Worm (Caenorhabditis elegans) whole organism, late embryonic: ENCODE measurements around the gene unc-68.

ENCODE experiments used
- C08G9.2 ChIP-seq: sonication (generic microtip); optimal IDR thresholded peaks from 2 replicates; lab custom pipeline; 2016; ENCODE audit warnings: mild to moderate bottlenecking, missing genetic modification characterization, moderate library complexity, missing compliant biosample characterization
- C38D4.7 ChIP-seq: fragments of 200-800 bp; sonication (Bioruptor generic); optimal IDR thresholded peaks from 2 replicates; lab custom pipeline; 2018; ENCODE audit warnings: mild to moderate bottlenecking, missing genetic modification characterization, moderate library complexity, missing compliant biosample characterization
- F13H6.1 ChIP-seq: sonication (generic microtip); optimal IDR thresholded peaks from 2 replicates; lab custom pipeline; 2016; ENCODE audit warnings: missing genetic modification characterization, missing compliant biosample characterization
- K02D7.2 ChIP-seq: sonication (generic microtip); optimal IDR thresholded peaks from 2 replicates; lab custom pipeline; 2017; ENCODE audit warnings: mild to moderate bottlenecking, missing genetic modification characterization, missing compliant biosample characterization
- ahr-1 ChIP-seq: sonication (generic microtip); optimal IDR thresholded peaks from 2 replicates; lab custom pipeline; 2016; ENCODE audit warnings: missing genetic modification characterization, missing compliant biosample characterization
- ceh-19 ChIP-seq: fragments of 200-800 bp; sonication (Bioruptor generic); optimal IDR thresholded peaks from 2 replicates; lab custom pipeline; 2018; ENCODE audit warnings: mild to moderate bottlenecking, missing genetic modification characterization, missing compliant biosample characterization
- ceh-2 ChIP-seq: sonication (generic microtip); optimal IDR thresholded peaks from 2 replicates; lab custom pipeline; 2016; ENCODE audit warnings: missing genotype, missing genetic modification characterization, missing compliant biosample characterization
- ceh-24 ChIP-seq: sonication (generic microtip); optimal IDR thresholded peaks from 2 replicates; lab custom pipeline; 2016; ENCODE audit warnings: mild to moderate bottlenecking, missing genetic modification characterization, missing compliant biosample characterization
- ceh-31 ChIP-seq: sonication (generic microtip); optimal IDR thresholded peaks from 2 replicates; lab custom pipeline; 2016; ENCODE audit warnings: missing genetic modification characterization, missing compliant biosample characterization
- ceh-34 ChIP-seq: sonication (generic microtip); optimal IDR thresholded peaks from 2 replicates; lab custom pipeline; 2016; ENCODE audit warnings: mild to moderate bottlenecking, missing genetic modification characterization, missing compliant biosample characterization
- ceh-45 ChIP-seq: fragments of 200-800 bp; sonication (Bioruptor generic); IDR thresholded peaks from 2 replicates; pipeline ENCODE4 v1.3.6; 2022; ENCODE audit warnings: missing genetic modification reagents, missing genetic modification characterization, missing compliant biosample characterization
- ceh-48 ChIP-seq: sonication (generic microtip); optimal IDR thresholded peaks from 2 replicates; lab custom pipeline; 2016; ENCODE audit warnings: missing genetic modification characterization, inconsistent platforms, missing compliant biosample characterization
- ceh-6 ChIP-seq: fragments of 200-800 bp; sonication (Bioruptor generic); optimal IDR thresholded peaks from 2 replicates; lab custom pipeline; 2018; ENCODE audit warnings: mild to moderate bottlenecking, missing genetic modification characterization, missing compliant biosample characterization
- dmd-4 ChIP-seq: sonication (generic microtip); optimal IDR thresholded peaks from 2 replicates; lab custom pipeline; 2016; ENCODE audit warnings: borderline replicate concordance, missing genetic modification characterization, missing compliant biosample characterization
- dve-1 ChIP-seq: sonication (generic microtip); optimal IDR thresholded peaks from 2 replicates; lab custom pipeline; 2017; ENCODE audit warnings: antibody characterized with exemption, mild to moderate bottlenecking, missing genetic modification characterization, missing compliant biosample characterization
- elt-4 ChIP-seq: sonication (generic microtip); optimal IDR thresholded peaks from 2 replicates; lab custom pipeline; 2016; ENCODE audit warnings: missing genetic modification characterization, missing compliant biosample characterization
- ets-4 ChIP-seq: sonication (generic microtip); optimal IDR thresholded peaks from 2 replicates; lab custom pipeline; 2016; ENCODE audit warnings: missing genetic modification characterization, missing compliant biosample characterization
- fkh-10 ChIP-seq: fragments of 150-350 bp; optimal IDR thresholded peaks from 2 replicates; lab custom pipeline; 2014; ENCODE audit warnings: missing biosample characterization, missing genetic modification reagents, missing genetic modification characterization
- fkh-6 ChIP-seq: sonication (generic microtip); optimal IDR thresholded peaks from 2 replicates; lab custom pipeline; 2016; ENCODE audit warnings: missing genetic modification characterization, missing compliant biosample characterization
- gmeb-2 ChIP-seq: sonication (generic microtip); optimal IDR thresholded peaks from 2 replicates; lab custom pipeline; 2016; ENCODE audit warnings: missing genetic modification characterization, inconsistent platforms, missing compliant biosample characterization
- hlh-30 ChIP-seq: sonication (generic microtip); optimal IDR thresholded peaks from 2 replicates; lab custom pipeline; 2017; ENCODE audit warnings: antibody characterized with exemption, missing genetic modification characterization, missing compliant biosample characterization; ENCODE audit not compliant: insufficient read depth
- hlh-6 ChIP-seq: sonication (generic microtip); optimal IDR thresholded peaks from 2 replicates; lab custom pipeline; 2016; ENCODE audit warnings: missing genotype, missing genetic modification characterization, missing compliant biosample characterization
- hlh-8 ChIP-seq: sonication (generic microtip); optimal IDR thresholded peaks from 2 replicates; lab custom pipeline; 2016; ENCODE audit warnings: missing genotype, missing genetic modification characterization, missing compliant biosample characterization
- lin-11 ChIP-seq: fragments of 200-800 bp; sonication (Bioruptor generic); optimal IDR thresholded peaks from 2 replicates; lab custom pipeline; 2018; ENCODE audit warnings: mild to moderate bottlenecking, missing genetic modification characterization, missing compliant biosample characterization
- madf-2 ChIP-seq: sonication (generic microtip); optimal IDR thresholded peaks from 2 replicates; lab custom pipeline; 2017; ENCODE audit warnings: missing genetic modification characterization, missing compliant biosample characterization
- mec-3 ChIP-seq: sonication (generic microtip); optimal IDR thresholded peaks from 2 replicates; lab custom pipeline; 2016; ENCODE audit warnings: borderline replicate concordance, missing genetic modification characterization, missing compliant biosample characterization
- nfya-1 ChIP-seq: sonication (generic microtip); optimal IDR thresholded peaks from 2 replicates; lab custom pipeline; 2017; ENCODE audit warnings: missing genetic modification characterization, mild to moderate bottlenecking, missing compliant biosample characterization, antibody characterized with exemption, moderate library complexity
- nhr-232 ChIP-seq: sonication (generic microtip); optimal IDR thresholded peaks from 2 replicates; lab custom pipeline; 2016; ENCODE audit warnings: missing genetic modification characterization, missing compliant biosample characterization
- npax-4 ChIP-seq: sonication (generic microtip); optimal IDR thresholded peaks from 2 replicates; lab custom pipeline; 2016; ENCODE audit warnings: missing genetic modification characterization, missing compliant biosample characterization
- odd-2 ChIP-seq: sonication (generic microtip); optimal IDR thresholded peaks from 2 replicates; lab custom pipeline; 2017; ENCODE audit warnings: antibody characterized with exemption, mild to moderate bottlenecking, missing genetic modification characterization, missing compliant biosample characterization
- pag-3 ChIP-seq: sonication (generic microtip); optimal IDR thresholded peaks from 2 replicates; lab custom pipeline; 2016; ENCODE audit warnings: missing compliant biosample characterization, missing genetic modification characterization, borderline replicate concordance
- pat-9 ChIP-seq: fragments of 200-800 bp; sonication (Bioruptor generic); optimal IDR thresholded peaks from 2 replicates; lab custom pipeline; 2018; ENCODE audit warnings: mild to moderate bottlenecking, missing genetic modification characterization, moderate library complexity, missing compliant biosample characterization
- pros-1 ChIP-seq: fragments of 150-350 bp; optimal IDR thresholded peaks from 2 replicates; lab custom pipeline; 2014; ENCODE audit warnings: missing biosample characterization, missing genetic modification reagents, missing genetic modification characterization
- rnt-1 ChIP-seq: sonication (generic microtip); optimal IDR thresholded peaks from 2 replicates; lab custom pipeline; 2016; ENCODE audit warnings: missing genetic modification characterization, missing compliant biosample characterization
- sdc-2 ChIP-seq: sonication (generic microtip); optimal IDR thresholded peaks from 2 replicates; lab custom pipeline; 2016; ENCODE audit warnings: missing genotype, missing genetic modification characterization, missing compliant biosample characterization
- syd-9 ChIP-seq: sonication (generic microtip); optimal IDR thresholded peaks from 2 replicates; lab custom pipeline; 2016; ENCODE audit warnings: mild to moderate bottlenecking, missing genetic modification characterization, moderate library complexity, missing compliant biosample characterization
- tbx-2 ChIP-seq: sonication (generic microtip); optimal IDR thresholded peaks from 2 replicates; lab custom pipeline; 2016; ENCODE audit warnings: missing genetic modification characterization, missing compliant biosample characterization
- ttx-3 ChIP-seq: sonication (generic microtip); optimal IDR thresholded peaks from 2 replicates; lab custom pipeline; 2016; ENCODE audit warnings: missing genetic modification reagents, missing genetic modification characterization, missing compliant biosample characterization
- unc-42 ChIP-seq: sonication (generic microtip); optimal IDR thresholded peaks from 2 replicates; lab custom pipeline; 2016; ENCODE audit warnings: missing genotype, missing genetic modification characterization, missing compliant biosample characterization
- unc-55 ChIP-seq: sonication (generic microtip); optimal IDR thresholded peaks from 2 replicates; lab custom pipeline; 2017; ENCODE audit warnings: missing biosample characterization, missing genetic modification reagents, missing genetic modification characterization
- zip-5 ChIP-seq: sonication (generic microtip); optimal IDR thresholded peaks from 2 replicates; lab custom pipeline; 2016; ENCODE audit warnings: missing genetic modification characterization, missing compliant biosample characterization
- ztf-16 ChIP-seq: sonication (generic microtip); optimal IDR thresholded peaks from 2 replicates; lab custom pipeline; 2017; ENCODE audit warnings: missing genetic modification characterization, missing compliant biosample characterization

The unc-68 gene

ce11 chrV:6896700-6897099 lies 32.1 kb downstream of the unc-68 start, which contains the start of gene K11C4.1:
TSS of gene K11C4.1 (plus strand) at chrV:6897000.
- TF ChIP-seq elt-4 (tag; lab: Kevin White, UChicago) (no peak), odd-2 (tag; lab: Kevin White, UChicago) (no peak), ttx-3 (tag; lab: Kevin White, UChicago) (no peak), nhr-232 (tag; lab: Kevin White, UChicago) (no peak), unc-55 (GFP tag; lab: Kevin White, UChicago) (no peak), dmd-4 (tag; lab: Kevin White, UChicago) (no peak), zip-5 (tag; lab: Kevin White, UChicago) (no peak), pros-1 (tag; lab: Kevin White, UChicago) (no peak), fkh-6 (tag; lab: Kevin White, UChicago) (no peak)
- TF ChIP-seq, all 69 proteins: peak for 0

- no peak for TF ChIP-seq ceh-24 (tag; lab: Kevin White, UChicago)
- no peak for TF ChIP-seq npax-4 (tag; lab: Kevin White, UChicago)
- TF ChIP-seq ceh-6 (GFP tag; lab: Kevin White, UChicago), result no peak
- TF ChIP-seq madf-2 (tag; lab: Kevin White, UChicago), result no peak
- TF ChIP-seq pros-1 (tag; lab: Kevin White, UChicago), result no peak
- TF ChIP-seq rnt-1 (tag; lab: Kevin White, UChicago), result no peak
- TF ChIP-seq fkh-10 (GFP tag; lab: Kevin White, UChicago), result no peak
- TF ChIP-seq ttx-3 (tag; lab: Kevin White, UChicago), result no peak
- no peak for TF ChIP-seq F13H6.1 (tag; lab: Kevin White, UChicago)
- no peak for TF ChIP-seq pat-9
- no peak for TF ChIP-seq ahr-1 (tag; lab: Kevin White, UChicago)
- TF ChIP-seq ztf-16, result no peak
- TF ChIP-seq ceh-34 (tag; lab: Kevin White, UChicago), result no peak
- no peak for TF ChIP-seq nhr-232 (tag; lab: Kevin White, UChicago)
Measured at ce11 chrV:6894778-6895177, 34.1 kb downstream of the unc-68 start, which contains the start of gene K11C4.2. TSS of gene K11C4.2 (plus strand) at chrV:6895078.

ce11 chrV:6893681-6894080 lies 35.2 kb downstream of the unc-68 start:
- peak; percentile 52 for TF ChIP-seq ceh-19 (GFP tag; lab: Kevin White, UChicago)
- TF ChIP-seq hlh-8, result no peak
- peak; percentile 19 for TF ChIP-seq unc-42 (tag; lab: Kevin White, UChicago)
- no peak for TF ChIP-seq ets-4 (tag; lab: Kevin White, UChicago)
- TF ChIP-seq ceh-48 (tag; lab: Kevin White, UChicago), result peak; percentile 59
- peak; percentile 10 for TF ChIP-seq tbx-2 (tag; lab: Kevin White, UChicago)
- TF ChIP-seq syd-9 (tag; lab: Kevin White, UChicago), result peak; percentile 25
- TF ChIP-seq ceh-31 (tag; lab: Kevin White, UChicago), result peak; percentile 5
- TF ChIP-seq npax-4 (tag; lab: Kevin White, UChicago), result no peak
- TF ChIP-seq K02D7.2, result no peak
- no peak for TF ChIP-seq rnt-1 (tag; lab: Kevin White, UChicago)
- peak; percentile 88 for TF ChIP-seq ceh-34 (tag; lab: Kevin White, UChicago)
- no peak for TF ChIP-seq elt-4 (tag; lab: Kevin White, UChicago)
- no peak for TF ChIP-seq hlh-30 (tag; lab: Kevin White, UChicago)

- TF ChIP-seq sdc-2 (peak; percentile 49), ceh-45 (GFP tag; lab: Robert Waterston, UW) (peak; percentile 58; the same call in 1 of the 2 replicates), hlh-8 (peak; percentile 58), gmeb-2 (tag; lab: Kevin White, UChicago) (peak; percentile 73), ceh-6 (GFP tag; lab: Kevin White, UChicago) (peak; percentile 78), mec-3 (tag; lab: Kevin White, UChicago) (no peak), hlh-6 (peak; percentile 84), pat-9 (peak; percentile 70), ets-4 (tag; lab: Kevin White, UChicago) (no peak), hlh-30 (tag; lab: Kevin White, UChicago) (no peak), ceh-24 (tag; lab: Kevin White, UChicago) (peak; percentile 61), unc-42 (tag; lab: Kevin White, UChicago) (peak; percentile 56), ceh-19 (GFP tag; lab: Kevin White, UChicago) (peak; percentile 78), dve-1 (tag; lab: Kevin White, UChicago) (peak; percentile 38), ceh-2 (peak; percentile 11), npax-4 (tag; lab: Kevin White, UChicago) (peak; percentile 69), pros-1 (tag; lab: Kevin White, UChicago) (no peak), C38D4.7 (GFP tag; lab: Kevin White, UChicago) (peak; percentile 84), rnt-1 (tag; lab: Kevin White, UChicago) (peak; percentile 46), fkh-6 (tag; lab: Kevin White, UChicago) (peak; percentile 82), dmd-4 (tag; lab: Kevin White, UChicago) (no peak), fkh-10 (GFP tag; lab: Kevin White, UChicago) (no peak), nfya-1 (peak; percentile 49), ztf-16 (peak; percentile 76), lin-11 (tag; lab: Kevin White, UChicago) (peak; percentile 71), pag-3 (tag; lab: Kevin White, UChicago) (no peak), ceh-31 (tag; lab: Kevin White, UChicago) (peak; percentile 49), C08G9.2 (tag; lab: Kevin White, UChicago) (peak; percentile 65)
Measured at ce11 chrV:6888828-6889227, 40.0 kb downstream of the unc-68 start.
